Worm (Caenorhabditis elegans) whole organism, L3 larva: ENCODE results near the gene clec-43.

Experiments
- R02D3.7 ChIP-seq: fragments of 150-350 bp; optimal IDR thresholded peaks from 2 replicates; lab custom pipeline; 2014; ENCODE audit warnings: missing biosample characterization, missing genetic modification characterization
- ama-1 ChIP-seq: fragments of 150-350 bp; optimal IDR thresholded peaks from 2 replicates; lab custom pipeline; 2018
- ceh-28 ChIP-seq: fragments of 150-350 bp; optimal IDR thresholded peaks from 2 replicates; lab custom pipeline; 2014; ENCODE audit warnings: missing biosample characterization, missing genetic modification reagents, missing genetic modification characterization
- ceh-82 ChIP-seq: fragments of 150-350 bp; optimal IDR thresholded peaks from 2 replicates; lab custom pipeline; 2014; ENCODE audit warnings: missing biosample characterization, missing genetic modification characterization
- daf-12 ChIP-seq: fragments of 150-350 bp; optimal IDR thresholded peaks from 2 replicates; lab custom pipeline; 2014; ENCODE audit warnings: missing biosample characterization, missing genetic modification reagents, missing genetic modification characterization
- egl-27 ChIP-seq: sonication (generic microtip); optimal IDR thresholded peaks from 4 replicates; lab custom pipeline; 2017; ENCODE audit warnings: missing biosample characterization, missing genetic modification reagents, missing genetic modification characterization
- elt-2 ChIP-seq: sonication (generic microtip); optimal IDR thresholded peaks from 2 replicates; lab custom pipeline; 2016; ENCODE audit warnings: missing genetic modification reagents, mild to moderate bottlenecking, missing genetic modification characterization, missing compliant biosample characterization
- elt-3 ChIP-seq, 3 experiments: fragments of 150-350 bp in 1 of 3; sonication (generic microtip) in 2 of 3; optimal IDR thresholded peaks; 2 replicates in 2 of 3; 4 replicates in 1 of 3; lab custom pipeline; 2014 to 2017; ENCODE audit warnings: missing biosample characterization in 3 of 3, missing genetic modification characterization in 3 of 3
- fkh-10 ChIP-seq: sonication (generic microtip); optimal IDR thresholded peaks from 2 replicates; lab custom pipeline; 2017; ENCODE audit warnings: missing biosample characterization, missing genetic modification reagents, missing genetic modification characterization
- fkh-2 ChIP-seq: fragments of 150-350 bp; optimal IDR thresholded peaks from 2 replicates; lab custom pipeline; 2014; ENCODE audit warnings: missing biosample characterization, missing genetic modification reagents, missing genetic modification characterization
- fos-1 ChIP-seq: fragments of 150-350 bp; optimal IDR thresholded peaks from 2 replicates; lab custom pipeline; 2014; ENCODE audit warnings: missing biosample characterization, missing genetic modification characterization
- hmg-11 ChIP-seq: sonication (generic microtip); optimal IDR thresholded peaks from 2 replicates; lab custom pipeline; 2016; ENCODE audit warnings: missing genetic modification characterization, missing compliant biosample characterization
- jun-1 ChIP-seq: fragments of 150-350 bp; optimal IDR thresholded peaks from 2 replicates; lab custom pipeline; 2014; ENCODE audit warnings: missing biosample characterization, missing genetic modification reagents, missing genetic modification characterization
- lin-15B ChIP-seq: fragments of 150-350 bp; optimal IDR thresholded peaks from 2 replicates; lab custom pipeline; 2014; ENCODE audit warnings: missing biosample characterization, missing genetic modification characterization
- lsy-12 ChIP-seq: sonication (generic microtip); optimal IDR thresholded peaks from 2 replicates; lab custom pipeline; 2016; ENCODE audit warnings: mild to moderate bottlenecking, missing genetic modification characterization, missing compliant biosample characterization
- mdl-1 ChIP-seq: fragments of 150-350 bp; optimal IDR thresholded peaks from 2 replicates; lab custom pipeline; 2014; ENCODE audit warnings: missing biosample characterization, missing genetic modification characterization
- mml-1 ChIP-seq: fragments of 150-350 bp; sonication (generic microtip); optimal IDR thresholded peaks from 3 replicates; lab custom pipeline; 2014; ENCODE audit warnings: missing biosample characterization, missing genetic modification characterization
- nfya-1 ChIP-seq: sonication (generic microtip); optimal IDR thresholded peaks from 2 replicates; lab custom pipeline; 2017; ENCODE audit warnings: missing genetic modification characterization, mild to moderate bottlenecking, missing compliant biosample characterization, antibody characterized with exemption, moderate library complexity; ENCODE audit not compliant: insufficient read depth
- nhr-12 ChIP-seq: fragments of 150-350 bp; optimal IDR thresholded peaks from 2 replicates; lab custom pipeline; 2014; ENCODE audit warnings: missing biosample characterization, missing genetic modification characterization
- nhr-23 ChIP-seq: fragments of 150-350 bp; optimal IDR thresholded peaks from 2 replicates; lab custom pipeline; 2014; ENCODE audit warnings: missing biosample characterization, missing genetic modification reagents, missing genetic modification characterization
- nhr-237 ChIP-seq: fragments of 150-350 bp; optimal IDR thresholded peaks from 2 replicates; lab custom pipeline; 2014; ENCODE audit warnings: missing biosample characterization, missing genetic modification characterization
- nhr-25 ChIP-seq: sonication (generic microtip); optimal IDR thresholded peaks from 2 replicates; lab custom pipeline; 2017; ENCODE audit warnings: missing biosample characterization, missing genetic modification characterization
- nhr-28 ChIP-seq: fragments of 150-350 bp; optimal IDR thresholded peaks from 2 replicates; lab custom pipeline; 2014; ENCODE audit warnings: missing biosample characterization, missing genetic modification characterization
- nhr-43 ChIP-seq: sonication (generic microtip); optimal IDR thresholded peaks from 2 replicates; lab custom pipeline; 2016; ENCODE audit warnings: mild to moderate bottlenecking, missing genetic modification characterization, missing compliant biosample characterization; ENCODE audit not compliant: poor library complexity, severe bottlenecking
- nhr-67 ChIP-seq: fragments of 150-350 bp; optimal IDR thresholded peaks from 2 replicates; lab custom pipeline; 2014; ENCODE audit warnings: missing biosample characterization, missing genetic modification characterization
- nhr-76 ChIP-seq: fragments of 150-350 bp; sonication (generic microtip); optimal IDR thresholded peaks from 5 replicates; lab custom pipeline; 2014; ENCODE audit warnings: missing biosample characterization, missing genetic modification characterization
- nhr-77 ChIP-seq: fragments of 150-350 bp; optimal IDR thresholded peaks from 2 replicates; lab custom pipeline; 2014; ENCODE audit warnings: missing biosample characterization, missing genetic modification characterization
- pha-4 ChIP-seq: fragments of 150-350 bp; optimal IDR thresholded peaks from 2 replicates; lab custom pipeline; 2014; ENCODE audit warnings: missing biosample characterization, missing genetic modification reagents, missing genetic modification characterization
- pqm-1 ChIP-seq: fragments of 150-350 bp; optimal IDR thresholded peaks from 2 replicates; lab custom pipeline; 2017; ENCODE audit warnings: missing biosample characterization, missing genetic modification characterization, inconsistent platforms
- sea-2 ChIP-seq: fragments of 150-350 bp; sonication (generic microtip); optimal IDR thresholded peaks from 4 replicates; lab custom pipeline; 2014; ENCODE audit warnings: missing biosample characterization, missing genetic modification reagents, missing genetic modification characterization
- skn-1 ChIP-seq: fragments of 150-350 bp; optimal IDR thresholded peaks from 2 replicates; lab custom pipeline; 2014; ENCODE audit warnings: missing biosample characterization, missing genetic modification characterization
- snpc-4 ChIP-seq: fragments of 150-350 bp; optimal IDR thresholded peaks from 2 replicates; lab custom pipeline; 2014; ENCODE audit warnings: missing biosample characterization, missing genetic modification characterization
- tbx-2 ChIP-seq: sonication (generic microtip); optimal IDR thresholded peaks from 2 replicates; lab custom pipeline; 2016; ENCODE audit warnings: mild to moderate bottlenecking, missing genetic modification characterization, missing compliant biosample characterization
- unc-62 ChIP-seq: fragments of 150-350 bp; sonication (generic microtip); optimal IDR thresholded peaks from 4 replicates; lab custom pipeline; 2014; ENCODE audit warnings: missing biosample characterization, missing genetic modification reagents, missing genetic modification characterization
- zag-1 ChIP-seq: fragments of 150-350 bp; optimal IDR thresholded peaks from 2 replicates; lab custom pipeline; 2014; ENCODE audit warnings: missing biosample characterization, missing genetic modification characterization

Gene clec-43

DNA sequence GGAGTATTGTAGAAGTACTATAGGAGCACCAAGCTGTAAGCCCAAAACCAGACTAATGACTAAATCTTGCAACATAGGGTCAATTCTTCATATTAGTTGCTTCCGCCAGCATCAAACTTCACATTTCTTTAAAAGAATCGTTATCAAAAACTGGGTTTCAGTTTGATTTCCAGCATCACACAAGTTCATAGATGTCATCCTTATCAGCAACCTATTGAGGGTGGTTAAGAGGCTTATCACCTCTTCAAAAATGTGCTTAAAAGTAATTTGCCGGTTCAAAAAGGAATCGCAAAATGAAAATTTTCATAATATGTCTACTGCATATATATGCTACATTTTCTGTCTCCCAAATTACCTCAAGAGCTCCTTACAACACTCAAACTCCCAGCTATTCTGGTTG lies at the start of gene clec-43:
TSS of gene clec-43 (plus strand) at position 294 of the 400 bp plus-strand sequence.
- no peak for TF ChIP-seq tbx-2 (tag; lab: Kevin White, UChicago)
- TF ChIP-seq nhr-25 (tag; lab: Kevin White, UChicago) = no peak
- no peak for TF ChIP-seq sea-2 (GFP tag; lab: Kevin White, UChicago)
- no peak for TF ChIP-seq nhr-12 (tag; lab: Kevin White, UChicago)
- TF ChIP-seq ceh-82 (tag; lab: Kevin White, UChicago) = no peak
- TF ChIP-seq R02D3.7 = no peak
- no peak for TF ChIP-seq lsy-12 (tag; lab: Kevin White, UChicago)
- TF ChIP-seq pqm-1 = peak; percentile 76
- no peak for TF ChIP-seq nhr-237 (tag; lab: Kevin White, UChicago)
- peak; percentile 81 for TF ChIP-seq elt-2 (tag; lab: Kevin White, UChicago)
- no peak for TF ChIP-seq nfya-1 (tag; lab: Kevin White, UChicago)
- TF ChIP-seq pha-4 (tag; lab: Kevin White, UChicago) = no peak
- TF ChIP-seq fkh-10 = no peak
- TF ChIP-seq daf-12 (tag; lab: Kevin White, UChicago) = no peak
- no peak for TF ChIP-seq nhr-28 (tag; lab: Kevin White, UChicago)
- TF ChIP-seq, all 47 proteins: peak for 2

DNA sequence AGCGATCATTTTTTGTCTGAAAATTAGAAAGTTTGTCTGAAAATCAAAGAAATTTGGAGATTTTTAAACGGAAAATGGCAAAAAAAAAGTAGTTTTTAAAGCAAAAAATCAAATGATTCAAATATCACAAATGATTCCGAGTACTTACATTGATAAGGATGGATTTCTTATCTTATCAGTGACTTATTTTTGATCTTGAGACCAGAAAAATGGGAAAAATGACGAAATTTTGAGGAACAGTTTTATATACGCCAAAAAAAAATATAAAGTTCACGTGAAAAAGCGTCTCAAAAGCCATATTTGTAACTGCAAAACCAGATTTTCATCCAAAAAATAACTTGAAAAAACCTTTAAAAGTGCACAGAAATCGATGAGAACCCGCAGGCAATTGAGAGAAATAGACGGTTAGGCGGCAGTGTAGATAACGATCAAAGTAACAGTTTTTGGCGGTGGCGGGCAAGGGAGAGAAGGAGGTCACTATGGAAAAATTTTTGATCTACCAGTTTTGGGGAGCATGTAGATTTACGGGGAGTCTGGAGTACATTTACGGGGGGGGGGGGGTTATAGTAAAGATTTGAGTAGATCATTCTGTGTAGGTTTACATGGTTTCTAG lies 43.0 kb upstream of the clec-43 start, which contains the start of gene T07D3.9:
TSS of gene T07D3.9 (minus strand) at position 194 of the 613 bp plus-strand sequence.
- peak; percentile 3 for TF ChIP-seq jun-1 (tag; lab: Kevin White, UChicago)
- TF ChIP-seq nhr-23 (tag; lab: Kevin White, UChicago) = no peak
- peak; percentile 38 for TF ChIP-seq egl-27
- no peak for TF ChIP-seq nhr-67 (tag; lab: Kevin White, UChicago)
- peak; percentile 6 to 87 (median 76) for TF ChIP-seq elt-3 (tag; optimal IDR thresholded peaks at IDR 0.05; lab: Kevin White, UChicago)
- no peak for TF ChIP-seq nhr-43 (tag; lab: Kevin White, UChicago)
- peak; percentile 83 for TF ChIP-seq pqm-1
- peak; percentile 40 for TF ChIP-seq ceh-28 (tag; lab: Kevin White, UChicago)
- peak; percentile 94 for TF ChIP-seq elt-2 (tag; lab: Kevin White, UChicago)

DNA sequence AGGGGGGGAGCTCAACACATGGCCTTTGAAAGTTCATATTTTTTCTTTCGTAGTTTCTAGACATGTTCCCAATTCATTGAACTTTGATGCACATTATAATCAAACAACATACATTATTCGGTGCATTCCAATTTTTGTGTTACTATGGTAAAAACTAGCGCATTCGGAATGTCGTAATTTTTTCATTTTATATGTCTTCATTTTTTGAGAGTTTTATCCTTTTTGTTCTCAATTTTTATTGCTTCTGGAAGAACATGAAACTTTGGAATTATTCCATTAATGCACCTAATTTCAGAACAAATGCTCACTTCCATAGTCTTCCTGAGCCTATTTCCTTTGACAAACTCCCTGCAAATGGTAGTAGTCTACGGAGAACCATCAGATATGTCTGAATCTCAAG lies 42.2 kb upstream of the clec-43 start, which contains the start of gene T07D3.2:
TSS of gene T07D3.2 (plus strand) at position 301 of the 400 bp plus-strand sequence.
- TF ChIP-seq nhr-76 (tag; lab: Kevin White, UChicago) (no peak), mml-1 (tag; lab: Kevin White, UChicago) (no peak), unc-62 (no peak), skn-1 (no peak), ceh-28 (tag; lab: Kevin White, UChicago) (no peak), sea-2 (GFP tag; lab: Kevin White, UChicago) (no peak), elt-3 (tag; optimal IDR thresholded peaks at IDR 0.05; lab: Kevin White, UChicago) (no peak), nhr-67 (tag; lab: Kevin White, UChicago) (no peak), fkh-2 (tag; lab: Kevin White, UChicago) (no peak), fos-1 (tag; lab: Kevin White, UChicago) (no peak), pha-4 (tag; lab: Kevin White, UChicago) (no peak), jun-1 (tag; lab: Kevin White, UChicago) (no peak), hmg-11 (tag; lab: Kevin White, UChicago) (no peak), zag-1 (tag; lab: Kevin White, UChicago) (no peak), nhr-12 (tag; lab: Kevin White, UChicago) (no peak), lin-15B (no peak), nhr-237 (tag; lab: Kevin White, UChicago) (no peak), mdl-1 (no peak)

DNA sequence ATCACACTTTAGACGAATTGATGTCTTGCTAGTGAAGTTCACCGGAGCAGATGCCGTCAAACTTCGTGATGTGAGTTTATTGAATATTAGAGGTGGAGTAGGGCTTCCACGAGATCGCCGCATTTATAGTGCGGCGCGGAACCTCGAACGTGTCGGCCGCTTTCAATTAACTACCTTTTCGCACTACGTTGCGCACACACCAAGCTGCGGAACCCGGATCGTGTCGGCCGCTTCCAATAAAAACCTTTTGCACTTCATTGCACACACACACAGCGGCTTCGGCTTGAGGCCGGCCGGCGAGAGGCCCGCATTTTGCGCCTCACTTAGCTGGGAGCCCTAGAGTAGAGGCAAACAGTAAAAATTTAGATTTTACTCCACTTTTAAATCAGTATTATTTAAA lies 38.5 kb upstream of the clec-43 start:
- TF ChIP-seq snpc-4 (peak; percentile 13), ama-1 (lab: Kevin White, UChicago) (no peak), nhr-77 (tag; lab: Kevin White, UChicago) (no peak), jun-1 (tag; lab: Kevin White, UChicago) (no peak)
